Worm (Caenorhabditis elegans): Measurements from ENCODE around the gene nspg-3.

DNA sequence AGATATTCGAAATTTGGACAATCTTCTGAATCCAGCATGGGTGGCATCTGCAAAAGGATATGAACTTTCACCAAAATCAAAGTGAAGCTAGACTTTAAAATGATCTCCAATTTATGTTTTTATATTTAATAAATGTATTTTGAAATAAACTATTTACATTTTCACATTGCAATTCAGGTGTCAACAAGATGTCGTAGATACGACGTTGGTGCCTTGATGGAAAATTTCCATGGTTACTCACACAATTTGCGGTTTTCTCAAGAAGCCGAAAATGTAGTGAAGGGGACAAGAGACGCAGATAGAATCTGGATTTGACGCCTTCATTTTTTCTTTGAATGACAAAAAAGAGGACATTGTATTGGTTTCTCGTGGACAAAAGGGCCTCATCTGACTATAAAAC, 7.9 kb downstream of the nspg-3 start, which contains the start of gene rgs-3:
- no peak for TF ChIP-seq snpc-4 (tag; optimal IDR thresholded peaks at IDR 0.05)
- TF ChIP-seq pha-4 (tag; optimal IDR thresholded peaks at IDR 0.05), result no peak
- TF ChIP-seq elt-1 (tag; optimal IDR thresholded peaks at IDR 0.05; ENCODE audit: borderline replicate concordance, insufficient read depth), result no peak
- TF ChIP-seq nhr-237 (tag; optimal IDR thresholded peaks at IDR 0.05), result no peak
- no peak for TF ChIP-seq ceh-83 (GFP tag; optimal IDR thresholded peaks at IDR 0.05)

Data from whole organism, mixed stage, embryonic.